Worm (Caenorhabditis elegans) whole organism, L4 larva: Measurements from ENCODE around the gene cyp-31A3.
"Not testable (repeated sequence)": the region's sequence is repeated elsewhere in the genome, so short reads cannot be mapped to it uniquely, and the experiment has no call there.

Experiments
- D1046.2 ChIP-seq: fragments of 200-800 bp; sonication (Bioruptor generic); IDR thresholded peaks from 2 replicates; pipeline ENCODE4 v1.3.6; 2022; ENCODE audit warnings: missing genetic modification characterization, missing compliant biosample characterization
- F37D6.2 ChIP-seq: sonication (generic microtip); optimal IDR thresholded peaks from 2 replicates; lab custom pipeline; 2016; ENCODE audit warnings: mild to moderate bottlenecking, missing genetic modification characterization, missing compliant biosample characterization
- T26A8.4 ChIP-seq: fragments of 200-800 bp; sonication (Bioruptor generic); IDR thresholded peaks from 2 replicates; pipeline ENCODE4 v1.3.6; 2022; ENCODE audit warnings: missing genetic modification characterization, missing compliant biosample characterization
- Y105C5A.15 ChIP-seq: fragments of 200-800 bp; sonication (Bioruptor generic); IDR thresholded peaks from 2 replicates; pipeline ENCODE4 v1.3.6; 2022; ENCODE audit warnings: missing genetic modification characterization, missing compliant biosample characterization
- ZK337.2 ChIP-seq: fragments of 200-800 bp; sonication (Bioruptor generic); IDR thresholded peaks from 2 replicates; pipeline ENCODE4 v1.3.6; 2022; ENCODE audit warnings: missing genetic modification reagents, missing genetic modification characterization, missing compliant biosample characterization
- aha-1 ChIP-seq: fragments of 150-350 bp; peaks from one replicate; lab custom pipeline; 2014; ENCODE audit warnings: missing biosample characterization, missing genetic modification characterization
- arid-1 ChIP-seq: fragments of 200-800 bp; sonication (Bioruptor generic); conservative IDR thresholded peaks from 2 replicates; pipeline ENCODE4 v1.3.6; 2022; ENCODE audit warnings: missing genetic modification reagents, missing genetic modification characterization, missing compliant biosample characterization
- ceh-32 ChIP-seq: sonication (generic microtip); optimal IDR thresholded peaks from 2 replicates; lab custom pipeline; 2016; ENCODE audit warnings: mild to moderate bottlenecking, missing genetic modification characterization, missing compliant biosample characterization; ENCODE audit not compliant: poor library complexity
- ceh-44 ChIP-seq: fragments of 200-800 bp; sonication (Bioruptor generic); IDR thresholded peaks from 2 replicates; pipeline ENCODE4 v1.3.6; 2022; ENCODE audit warnings: missing genetic modification reagents, missing genetic modification characterization, missing compliant biosample characterization
- ctbp-1 ChIP-seq: fragments of 200-800 bp; sonication (Bioruptor generic); IDR thresholded peaks from 2 replicates; pipeline ENCODE4 v1.3.6; 2022; ENCODE audit warnings: missing genetic modification reagents, missing genetic modification characterization, missing compliant biosample characterization
- dmd-9 ChIP-seq: fragments of 200-800 bp; sonication (Bioruptor generic); IDR thresholded peaks from 2 replicates; pipeline ENCODE4 v1.3.6; 2022; ENCODE audit warnings: missing genetic modification reagents, missing genetic modification characterization, missing compliant biosample characterization
- dpl-1 ChIP-seq: fragments of 150-350 bp; optimal IDR thresholded peaks from 2 replicates; lab custom pipeline; 2014; ENCODE audit warnings: missing biosample characterization, missing genetic modification reagents, missing genetic modification characterization
- egl-43 ChIP-seq: fragments of 200-800 bp; sonication (Bioruptor generic); IDR thresholded peaks from 2 replicates; pipeline ENCODE4 v1.3.6; 2022; ENCODE audit warnings: missing genetic modification reagents, missing genetic modification characterization, missing compliant biosample characterization
- hif-1 ChIP-seq, 2 experiments: sonication (generic microtip); optimal IDR thresholded peaks; 2 replicates each; lab custom pipeline; 2016 to 2017; ENCODE audit warnings: missing compliant biosample characterization in 2 of 2, missing genetic modification characterization in 2 of 2, missing genetic modification reagents in 2 of 2, missing genotype in 2 of 2, mild to moderate bottlenecking in 1 of 2
- hlh-11 ChIP-seq: fragments of 200-800 bp; sonication (Bioruptor generic); optimal IDR thresholded peaks from 2 replicates; lab custom pipeline; 2018; ENCODE audit warnings: mild to moderate bottlenecking, missing genetic modification characterization, missing compliant biosample characterization
- lim-7 ChIP-seq: fragments of 200-800 bp; sonication (Bioruptor generic); IDR thresholded peaks from 2 replicates; pipeline ENCODE4 v1.3.6; 2022; ENCODE audit warnings: missing genetic modification characterization, missing compliant biosample characterization
- lin-38 ChIP-seq: fragments of 200-800 bp; sonication (Bioruptor generic); IDR thresholded peaks from 2 replicates; pipeline ENCODE4 v1.3.6; 2022; ENCODE audit warnings: missing genetic modification reagents, missing genetic modification characterization, missing compliant biosample characterization
- lin-39 ChIP-seq: fragments of 150-350 bp; optimal IDR thresholded peaks from 2 replicates; lab custom pipeline; 2014; ENCODE audit warnings: missing biosample characterization, missing genetic modification reagents, missing genetic modification characterization
- madf-5 ChIP-seq, 2 experiments: fragments of 200-800 bp; sonication (Bioruptor generic); IDR thresholded peaks; 2 replicates each; pipeline ENCODE4 v1.3.6; 2022; ENCODE audit warnings: missing compliant biosample characterization in 2 of 2, missing genetic modification characterization in 2 of 2
- madf-9 ChIP-seq: fragments of 200-800 bp; sonication (Bioruptor generic); conservative IDR thresholded peaks from 2 replicates; pipeline ENCODE4 v1.3.6; 2022; ENCODE audit warnings: missing genetic modification reagents, missing genetic modification characterization, missing compliant biosample characterization
- mxl-2 ChIP-seq: fragments of 200-800 bp; sonication (Bioruptor generic); conservative IDR thresholded peaks from 2 replicates; pipeline ENCODE4 v1.3.6; 2022; ENCODE audit warnings: missing genetic modification reagents, missing genetic modification characterization, missing compliant biosample characterization
- nhr-11 ChIP-seq: fragments of 150-350 bp; optimal IDR thresholded peaks from 2 replicates; lab custom pipeline; 2014; ENCODE audit warnings: missing biosample characterization, missing genetic modification characterization
- nhr-28 ChIP-seq: fragments of 150-350 bp; optimal IDR thresholded peaks from 2 replicates; lab custom pipeline; 2014; ENCODE audit warnings: missing biosample characterization, missing genetic modification characterization
- nhr-42 ChIP-seq: fragments of 200-800 bp; sonication (Bioruptor generic); IDR thresholded peaks from 2 replicates; pipeline ENCODE4 v1.3.6; 2022; ENCODE audit warnings: missing genetic modification characterization, missing compliant biosample characterization
- nhr-6 ChIP-seq: fragments of 150-350 bp; optimal IDR thresholded peaks from 2 replicates; lab custom pipeline; 2014; ENCODE audit warnings: missing biosample characterization, missing genetic modification characterization
- pha-4 ChIP-seq, 2 experiments: fragments of 150-350 bp in 1 of 2; fragments of 200-800 bp in 1 of 2; sonication (Bioruptor generic) in 1 of 2; IDR thresholded peaks in 1 of 2; optimal IDR thresholded peaks in 1 of 2; 2 replicates each; pipeline versions ENCODE4 v1.3.6 to Lab custom; 2014 to 2022; ENCODE audit warnings: missing genetic modification characterization in 2 of 2, missing genetic modification reagents in 2 of 2, missing biosample characterization in 1 of 2, missing compliant biosample characterization in 1 of 2
- php-3 ChIP-seq: fragments of 200-800 bp; sonication (Bioruptor generic); IDR thresholded peaks from 2 replicates; pipeline ENCODE4 v1.3.6; 2022; ENCODE audit warnings: missing genetic modification reagents, missing genetic modification characterization, missing compliant biosample characterization
- rbr-2 ChIP-seq: sonication (generic microtip); optimal IDR thresholded peaks from 2 replicates; lab custom pipeline; 2016; ENCODE audit warnings: missing genotype, missing genetic modification characterization, missing compliant biosample characterization
- sdz-12 ChIP-seq: fragments of 200-800 bp; sonication (Bioruptor generic); optimal IDR thresholded peaks from 2 replicates; lab custom pipeline; 2018; ENCODE audit warnings: mild to moderate bottlenecking, missing genetic modification characterization, missing compliant biosample characterization
- skn-1 ChIP-seq: fragments of 150-350 bp; optimal IDR thresholded peaks from 2 replicates; lab custom pipeline; 2014; ENCODE audit warnings: missing biosample characterization, missing genetic modification characterization
- snpc-4 ChIP-seq: fragments of 150-350 bp; optimal IDR thresholded peaks from 2 replicates; lab custom pipeline; 2014; ENCODE audit warnings: missing biosample characterization, missing genetic modification characterization
- spr-1 ChIP-seq: sonication (generic microtip); optimal IDR thresholded peaks from 2 replicates; lab custom pipeline; 2016; ENCODE audit warnings: mild to moderate bottlenecking, missing genetic modification characterization, missing compliant biosample characterization
- tra-1 ChIP-seq: fragments of 200-800 bp; sonication (Bioruptor generic); IDR thresholded peaks from 2 replicates; pipeline ENCODE4 v1.3.6; 2022; ENCODE audit warnings: missing genetic modification reagents, missing genetic modification characterization, missing compliant biosample characterization
- zag-1 ChIP-seq: fragments of 150-350 bp; optimal IDR thresholded peaks from 2 replicates; lab custom pipeline; 2014; ENCODE audit warnings: missing biosample characterization, missing genetic modification characterization
- zfp-2 ChIP-seq: sonication (generic microtip); optimal IDR thresholded peaks from 2 replicates; lab custom pipeline; 2016; ENCODE audit warnings: mild to moderate bottlenecking, missing genetic modification characterization, missing compliant biosample characterization
- zip-11 ChIP-seq: fragments of 200-800 bp; sonication (Bioruptor generic); IDR thresholded peaks from 2 replicates; pipeline ENCODE4 v1.3.6; 2022; ENCODE audit warnings: missing genetic modification characterization, missing compliant biosample characterization

The cyp-31A3 gene

ce11 chrIV:4727935-4728334 lies 32.9 kb upstream of the cyp-31A3 start (continued):
- TF ChIP-seq ceh-32 (tag; lab: Kevin White, UChicago), result peak; percentile 34
- peak; percentile 99 for TF ChIP-seq D1046.2 (GFP tag; lab: Robert Waterston, UW)
- peak; percentile 72; the same call in 1 of the 2 replicates for TF ChIP-seq zip-11 (GFP tag; lab: Robert Waterston, UW)
- peak; percentile 93 to 100 for TF ChIP-seq madf-5 (GFP tag; IDR thresholded peaks at IDR 0.05; lab: Robert Waterston, UW)
- TF ChIP-seq nhr-42 (GFP tag; lab: Robert Waterston, UW), result peak; percentile 100
- peak; percentile 92 for TF ChIP-seq hlh-11
- TF ChIP-seq arid-1 (GFP tag; lab: Robert Waterston, UW), result peak; percentile 96
- peak; percentile 70; the same call in 1 of the 2 replicates for TF ChIP-seq Y105C5A.15 (GFP tag; lab: Robert Waterston, UW)
- peak; percentile 90 for TF ChIP-seq zfp-2 (tag; lab: Kevin White, UChicago)
- TF ChIP-seq dmd-9 (GFP tag; lab: Robert Waterston, UW), result peak; percentile 100
- TF ChIP-seq php-3 (GFP tag; lab: Robert Waterston, UW), result peak; percentile 100
- TF ChIP-seq T26A8.4 (GFP tag; lab: Robert Waterston, UW), result peak; percentile 99
- peak; percentile 100 for TF ChIP-seq tra-1 (GFP tag; lab: Robert Waterston, UW)
- TF ChIP-seq ZK337.2 (GFP tag; lab: Robert Waterston, UW), result peak; percentile 100
- peak; percentile 99 for TF ChIP-seq pha-4 (GFP tag; IDR thresholded peaks at IDR 0.05; lab: Robert Waterston, UW)
- TF ChIP-seq pha-4 (tag; optimal IDR thresholded peaks at IDR 0.05; lab: Kevin White, UChicago), result not testable (repeated sequence)
- peak; percentile 94 for TF ChIP-seq F37D6.2 (tag; lab: Kevin White, UChicago)
- TF ChIP-seq dpl-1, result peak; percentile 68
- peak; percentile 99 for TF ChIP-seq ceh-44 (GFP tag; lab: Robert Waterston, UW)

ce11 chrIV:4737258-4737657 lies 23.6 kb upstream of the cyp-31A3 start, which contains the start of gene fbxb-78:
Gene fbxb-78 (plus strand): TSS chrIV:4737558.
- TF ChIP-seq nhr-11 (tag; lab: Kevin White, UChicago) (no peak), lim-7 (GFP tag; lab: Robert Waterston, UW) (no peak), lin-39 (tag; lab: Kevin White, UChicago) (no peak), zag-1 (no peak)
- TF ChIP-seq, all 104 proteins: peak for 0

ce11 chrIV:4742480-4742879 lies 18.4 kb upstream of the cyp-31A3 start:
- TF ChIP-seq madf-5 (GFP tag; IDR thresholded peaks at IDR 0.05; lab: Robert Waterston, UW), result no peak
- no peak for TF ChIP-seq D1046.2 (GFP tag; lab: Robert Waterston, UW)
- TF ChIP-seq nhr-28 (tag; lab: Kevin White, UChicago), result no peak
- no peak for TF ChIP-seq nhr-6
- TF ChIP-seq nhr-11 (tag; lab: Kevin White, UChicago), result no peak
- TF ChIP-seq spr-1 (tag; lab: Kevin White, UChicago), result no peak

ce11 chrIV:4744167-4744566 lies 16.7 kb upstream of the cyp-31A3 start, which contains the start of gene hoe-1:
Gene hoe-1 (minus strand): TSS chrIV:4744267.
- TF ChIP-seq hif-1 (tag; optimal IDR thresholded peaks at IDR 0.05; lab: Kevin White, UChicago) (no peak), ZK337.2 (GFP tag; lab: Robert Waterston, UW) (no peak), nhr-6 (no peak), ctbp-1 (GFP tag; lab: Robert Waterston, UW) (no peak), ceh-32 (tag; lab: Kevin White, UChicago) (no peak), rbr-2 (no peak), egl-43 (GFP tag; lab: Robert Waterston, UW) (0 out of 2 replicates have a peak, but pooled peaks have one; percentile 24), ceh-44 (GFP tag; lab: Robert Waterston, UW) (no peak), skn-1 (tag; lab: Kevin White, UChicago) (no peak), mxl-2 (no peak), snpc-4 (no peak), madf-9 (GFP tag; lab: Robert Waterston, UW) (no peak), aha-1 (tag; lab: Kevin White, UChicago) (no peak), lin-38 (GFP tag; lab: Robert Waterston, UW) (peak; percentile 43; the same call in 1 of the 2 replicates), nhr-42 (GFP tag; lab: Robert Waterston, UW) (no peak), sdz-12 (no peak)
